Fruit fly (Drosophila melanogaster) whole organism, adult: ENCODE results near the gene Eig71Ed.

Source experiments
- CG11617 ChIP-seq: fragments of 200-800 bp; sonication (Bioruptor generic); optimal IDR thresholded peaks from 2 replicates; lab custom pipeline; 2017; ENCODE audit warnings: mild to moderate bottlenecking, missing biosample characterization, missing genetic modification reagents, missing genetic modification characterization
- CG12768 ChIP-seq: fragments of 200-800 bp; sonication (Bioruptor generic); optimal IDR thresholded peaks from 2 replicates; lab custom pipeline; 2017; ENCODE audit warnings: missing biosample characterization, missing genetic modification characterization, mild to moderate bottlenecking, moderate library complexity, missing genetic modification reagents
- CG33017 ChIP-seq: fragments of 200-800 bp; sonication (Bioruptor generic); optimal IDR thresholded peaks from 2 replicates; lab custom pipeline; 2018; ENCODE audit warnings: missing biosample characterization, mild to moderate bottlenecking, missing genetic modification characterization, moderate library complexity
- CG5204 ChIP-seq: fragments of 200-800 bp; sonication (Bioruptor generic); optimal IDR thresholded peaks from 2 replicates; lab custom pipeline; 2016; ENCODE audit warnings: missing biosample characterization, missing genetic modification characterization
- CG7101 ChIP-seq: fragments of 200-800 bp; sonication (Bioruptor generic); optimal IDR thresholded peaks from 2 replicates; lab custom pipeline; 2018; ENCODE audit warnings: missing biosample characterization, mild to moderate bottlenecking, missing genetic modification characterization, moderate library complexity
- Crg-1 ChIP-seq: fragments of 200-800 bp; sonication (Bioruptor generic); optimal IDR thresholded peaks from 2 replicates; lab custom pipeline; 2016; ENCODE audit warnings: missing biosample characterization, missing genetic modification characterization
- Hr96 ChIP-seq: fragments of 200-800 bp; sonication (Bioruptor generic); optimal IDR thresholded peaks from 2 replicates; lab custom pipeline; 2016; ENCODE audit warnings: missing biosample characterization, missing genetic modification characterization
- kay ChIP-seq: fragments of 200-800 bp; sonication (Bioruptor generic); peaks from one replicate; lab custom pipeline; 2016; ENCODE audit warnings: missing biosample characterization, missing genetic modification characterization, borderline replicate concordance
- tj ChIP-seq: fragments of 200-800 bp; sonication (Bioruptor generic); optimal IDR thresholded peaks from 3 replicates; lab custom pipeline; 2017; ENCODE audit warnings: missing biosample characterization, mild to moderate bottlenecking, missing genetic modification characterization, moderate library complexity

DNA sequence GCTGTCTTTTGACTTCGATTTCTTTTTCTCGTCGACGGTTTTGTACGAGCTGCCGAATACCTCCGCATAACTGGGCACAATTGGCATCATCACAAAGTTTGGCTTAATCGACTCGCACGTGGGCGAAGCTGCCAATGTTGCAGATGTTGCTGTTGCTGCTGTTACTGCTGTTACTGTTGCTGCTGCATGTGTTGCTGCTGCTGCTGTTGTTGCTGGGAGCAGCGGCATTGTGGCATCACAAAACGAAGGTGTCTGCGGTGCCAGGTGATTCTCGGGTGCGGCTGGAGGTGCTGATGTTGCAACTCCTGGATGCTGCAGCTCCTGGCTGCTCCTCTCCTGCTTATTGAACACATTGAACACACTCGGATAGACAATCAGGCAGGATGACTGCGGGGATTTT is 45.6 kb downstream of the Eig71Ed start:
- no peak for TF ChIP-seq CG12768 (GFP tag; lab: Kevin White, UChicago)
- TF ChIP-seq Crg-1 (GFP tag; lab: Kevin White, UChicago): no peak
- no peak for TF ChIP-seq CG33017 (tag; lab: Kevin White, UChicago)
- no peak for TF ChIP-seq kay
- no peak for TF ChIP-seq CG7101
- no peak for TF ChIP-seq Hr96 (GFP tag; lab: Kevin White, UChicago)
- no peak for TF ChIP-seq CG5204
- TF ChIP-seq tj (GFP tag; lab: Kevin White, UChicago): no peak
- no peak for TF ChIP-seq CG11617 (GFP tag; lab: Kevin White, UChicago)
